Fruit fly (Drosophila melanogaster) S2 (cell line): ENCODE data around the gene DnaJ-H.

Source experiments
- CG8478 ChIP-seq: fragments of >200 bp; optimal IDR thresholded peaks from 2 replicates; lab custom pipeline; 2018
- CTCF ChIP-seq, 2 experiments: fragments of >200 bp; optimal IDR thresholded peaks; 2 replicates each; lab custom pipeline; 2018

- TF ChIP-seq CTCF (optimal IDR thresholded peaks at IDR 0.05; lab: Kevin White, UChicago) = no peak
- TF ChIP-seq CG8478 = no peak
Observed at dm6 chr2L:13206077-13206668, 40.3 kb upstream of the DnaJ-H start.
